Fruit fly (Drosophila melanogaster) whole organism, embryonic: Measurements from ENCODE around the gene CG14667.
A peak's percentile ranks its signal among the peaks of the same experiment; 100 is the strongest.

ENCODE experiments used
- Awh ChIP-seq: fragments of 200-800 bp; sonication (Bioruptor generic); IDR thresholded peaks from 2 replicates; pipeline ENCODE4, ENCODE4 v1.3.6; 2022; ENCODE audit warnings: missing biosample characterization, missing genetic modification characterization
- B-H2 ChIP-seq: fragments of 200-800 bp; sonication (Bioruptor generic); optimal IDR thresholded peaks from 2 replicates; lab custom pipeline; 2018; ENCODE audit warnings: missing biosample characterization, mild to moderate bottlenecking, missing genetic modification characterization
- Bgb ChIP-seq: fragments of 200-800 bp; sonication (Bioruptor generic); IDR thresholded peaks from 2 replicates; pipeline ENCODE4 v1.3.6; 2022; ENCODE audit warnings: missing biosample characterization, missing genetic modification characterization; ENCODE audit not compliant: partially characterized antibody
- CG10274 ChIP-seq: fragments of 200-800 bp; sonication (Bioruptor generic); optimal IDR thresholded peaks from 3 replicates; lab custom pipeline; 2017; ENCODE audit warnings: missing biosample characterization, mild to moderate bottlenecking, missing genetic modification characterization
- CG10321 ChIP-seq: fragments of 200-800 bp; sonication (Bioruptor generic); IDR thresholded peaks from 2 replicates; pipeline ENCODE4 v1.3.6; 2022; ENCODE audit warnings: missing biosample characterization, missing genetic modification characterization
- CG11398 ChIP-seq: fragments of 200-800 bp; sonication (Bioruptor generic); optimal IDR thresholded peaks from 2 replicates; lab custom pipeline; 2016; ENCODE audit warnings: missing biosample characterization, missing genetic modification characterization
- CG12071 ChIP-seq: fragments of 200-800 bp; sonication (Bioruptor generic); optimal IDR thresholded peaks from 3 replicates; lab custom pipeline; 2018; ENCODE audit warnings: missing biosample characterization, mild to moderate bottlenecking, missing genetic modification characterization
- CG12104 ChIP-seq: fragments of 200-800 bp; sonication (Bioruptor generic); optimal IDR thresholded peaks from 3 replicates; lab custom pipeline; 2016; ENCODE audit warnings: missing biosample characterization, missing genetic modification characterization
- CG14667 ChIP-seq: fragments of 200-800 bp; sonication (Bioruptor generic); IDR thresholded peaks from 2 replicates; pipeline ENCODE4 v1.3.6; 2022; ENCODE audit warnings: missing biosample characterization, missing genetic modification characterization
- CG15479 ChIP-seq: fragments of 200-800 bp; sonication (Bioruptor generic); optimal IDR thresholded peaks from 3 replicates; lab custom pipeline; 2019; ENCODE audit warnings: missing biosample characterization, mild to moderate bottlenecking, missing genetic modification characterization, moderate library complexity
- CG17385 ChIP-seq: fragments of 200-800 bp; sonication (Bioruptor generic); optimal IDR thresholded peaks from 3 replicates; lab custom pipeline; 2018; ENCODE audit warnings: missing biosample characterization, mild to moderate bottlenecking, missing genetic modification characterization
- CG17612 ChIP-seq: fragments of 200-800 bp; sonication (Bioruptor generic); IDR thresholded peaks from 2 replicates; pipeline ENCODE4 v1.3.6; 2022; ENCODE audit warnings: missing biosample characterization, missing genetic modification characterization
- CG17912 ChIP-seq: fragments of 200-800 bp; sonication (Bioruptor generic); optimal IDR thresholded peaks from 2 replicates; lab custom pipeline; 2018; ENCODE audit warnings: missing biosample characterization, mild to moderate bottlenecking, missing genetic modification characterization
- CG18262 ChIP-seq: fragments of 200-800 bp; optimal IDR thresholded peaks from 3 replicates; lab custom pipeline; 2019; ENCODE audit warnings: missing biosample characterization, mild to moderate bottlenecking, missing genetic modification characterization, moderate library complexity
- CG3726 ChIP-seq: fragments of 200-800 bp; sonication (Bioruptor generic); IDR thresholded peaks from 3 replicates; pipeline ENCODE4, ENCODE4 v1.3.6; 2022; ENCODE audit warnings: missing biosample characterization, missing genetic modification characterization
- CG4282 ChIP-seq: fragments of 200-800 bp; sonication (Bioruptor generic); optimal IDR thresholded peaks from 2 replicates; lab custom pipeline; 2016; ENCODE audit warnings: missing biosample characterization, missing genetic modification characterization
- CG5953 ChIP-seq: fragments of 200-800 bp; sonication (Bioruptor generic); IDR thresholded peaks from 2 replicates; pipeline ENCODE4 v1.3.6; 2022; ENCODE audit warnings: missing biosample characterization, missing genetic modification characterization
- CG6254 ChIP-seq: fragments of 200-800 bp; sonication (Bioruptor generic); optimal IDR thresholded peaks from 3 replicates; lab custom pipeline; 2017; ENCODE audit warnings: mild to moderate bottlenecking, missing biosample characterization, missing genetic modification reagents, missing genetic modification characterization
- CG6683 ChIP-seq: fragments of 200-800 bp; sonication (Bioruptor generic); optimal IDR thresholded peaks from 2 replicates; lab custom pipeline; 2017; ENCODE audit warnings: missing biosample characterization, mild to moderate bottlenecking, missing genetic modification characterization, missing genetic modification reagents
- CG9797 ChIP-seq: fragments of 200-800 bp; sonication (Bioruptor generic); optimal IDR thresholded peaks from 3 replicates; lab custom pipeline; 2018; ENCODE audit warnings: missing biosample characterization, mild to moderate bottlenecking, missing genetic modification characterization
- CTCF ChIP-seq: fragments of 200-800 bp; sonication (Bioruptor generic); optimal IDR thresholded peaks from 2 replicates; lab custom pipeline; 2017; ENCODE audit warnings: missing biosample characterization, mild to moderate bottlenecking, missing genetic modification characterization, moderate library complexity
- Dll ChIP-seq: fragments of 200-800 bp; sonication (Bioruptor generic); IDR thresholded peaks from 4 replicates; pipeline ENCODE4 v1.3.6; 2022; ENCODE audit warnings: missing biosample characterization, missing genetic modification characterization; ENCODE audit not compliant: partially characterized antibody
- HLH54F ChIP-seq: fragments of 200-800 bp; sonication (Bioruptor generic); optimal IDR thresholded peaks from 3 replicates; lab custom pipeline; 2016; ENCODE audit warnings: missing biosample characterization, missing genetic modification characterization
- Hsf ChIP-seq: fragments of 200-800 bp; sonication (Bioruptor generic); optimal IDR thresholded peaks from 3 replicates; lab custom pipeline; 2016; ENCODE audit warnings: missing biosample characterization, missing genetic modification characterization
- Lhr ChIP-seq: fragments of 200-800 bp; sonication (Bioruptor generic); optimal IDR thresholded peaks from 3 replicates; lab custom pipeline; 2017; ENCODE audit warnings: mild to moderate bottlenecking, missing biosample characterization, missing genetic modification reagents, missing genetic modification characterization
- Mes4 ChIP-seq: fragments of 200-800 bp; sonication (Bioruptor generic); optimal IDR thresholded peaks from 2 replicates; lab custom pipeline; 2016; ENCODE audit warnings: missing biosample characterization, missing genetic modification characterization
- Mrtf ChIP-seq: fragments of 200-800 bp; sonication (Bioruptor generic); IDR thresholded peaks from 3 replicates; pipeline ENCODE4 v1.3.6; 2022; ENCODE audit warnings: missing biosample characterization, missing genetic modification characterization
- Poxn ChIP-seq: fragments of 200-800 bp; sonication (Bioruptor generic); IDR thresholded peaks from 2 replicates; pipeline ENCODE4 v1.3.6; 2022; ENCODE audit warnings: missing biosample characterization, missing genetic modification characterization
- Sry-β ChIP-seq: fragments of 200-800 bp; sonication (Bioruptor generic); optimal IDR thresholded peaks from 2 replicates; lab custom pipeline; 2018; ENCODE audit warnings: missing biosample characterization, mild to moderate bottlenecking, missing genetic modification characterization, moderate library complexity
- Trl ChIP-seq, 3 experiments: fragments of >200 bp in 2 of 3; fragments of 200-800 bp in 1 of 3; sonication (Bioruptor generic) in 1 of 3; optimal IDR thresholded peaks; 2 replicates in 1 of 3; 3 replicates in 2 of 3; lab custom pipeline; 2016 to 2017; ENCODE audit warnings: missing biosample characterization in 1 of 3, missing genetic modification characterization in 1 of 3
- aop ChIP-seq: fragments of 200-800 bp; sonication (Bioruptor generic); IDR thresholded peaks from 2 replicates; pipeline ENCODE4 v1.3.6; 2022; ENCODE audit warnings: missing biosample characterization, missing genetic modification characterization
- ap ChIP-seq: fragments of 200-800 bp; sonication (Bioruptor generic); IDR thresholded peaks from 2 replicates; pipeline ENCODE4 v1.3.6; 2022; ENCODE audit warnings: missing biosample characterization, missing genetic modification characterization
- cas ChIP-seq: fragments of 200-800 bp; sonication (Bioruptor generic); IDR thresholded peaks from 2 replicates; pipeline ENCODE4 v1.3.6; 2022; ENCODE audit warnings: missing biosample characterization, missing genetic modification characterization
- ci ChIP-seq: fragments of 200-800 bp; sonication (Bioruptor generic); IDR thresholded peaks from 3 replicates; pipeline ENCODE4 v1.3.6; 2022; ENCODE audit warnings: missing biosample characterization, missing genetic modification characterization
- crol ChIP-seq: fragments of 200-800 bp; sonication (Bioruptor generic); IDR thresholded peaks from 2 replicates; pipeline ENCODE4 v1.3.6; 2022; ENCODE audit warnings: missing biosample characterization, missing genetic modification characterization
- cwo ChIP-seq: fragments of 200-800 bp; sonication (Bioruptor generic); optimal IDR thresholded peaks from 3 replicates; lab custom pipeline; 2017; ENCODE audit warnings: missing biosample characterization, missing genetic modification characterization, mild to moderate bottlenecking, moderate library complexity, missing genetic modification reagents
- dmrt99B ChIP-seq: fragments of 200-800 bp; sonication (Bioruptor generic); optimal IDR thresholded peaks from 2 replicates; lab custom pipeline; 2018; ENCODE audit warnings: missing biosample characterization, mild to moderate bottlenecking, missing genetic modification characterization, moderate library complexity
- grn ChIP-seq: fragments of 200-800 bp; sonication (Bioruptor generic); optimal IDR thresholded peaks from 3 replicates; lab custom pipeline; 2017; ENCODE audit warnings: missing biosample characterization, missing genetic modification characterization
- jigr1 ChIP-seq: fragments of 200-800 bp; sonication (Bioruptor generic); IDR thresholded peaks from 3 replicates; pipeline ENCODE4 v1.3.6; 2022; ENCODE audit warnings: missing biosample characterization, missing genetic modification characterization
- mam ChIP-seq: fragments of 200-800 bp; sonication (Bioruptor generic); optimal IDR thresholded peaks from 3 replicates; lab custom pipeline; 2016; ENCODE audit warnings: missing biosample characterization, missing genetic modification characterization
- nom ChIP-seq: fragments of 200-800 bp; sonication (Bioruptor generic); optimal IDR thresholded peaks from 2 replicates; lab custom pipeline; 2017; ENCODE audit warnings: missing biosample characterization, missing genetic modification characterization, mild to moderate bottlenecking, moderate library complexity, missing genetic modification reagents
- prd ChIP-seq, 3 experiments: fragments of >200 bp in 2 of 3; fragments of 200-800 bp in 1 of 3; sonication (Bioruptor generic) in 1 of 3; optimal IDR thresholded peaks in 2 of 3; IDR thresholded peaks in 1 of 3; 2 replicates in 2 of 3; 3 replicates in 1 of 3; pipeline versions ENCODE4 v1.3.6 to Lab custom; 2017 to 2022; ENCODE audit warnings: missing biosample characterization in 1 of 3, missing genetic modification characterization in 1 of 3
- psq ChIP-seq: fragments of 200-800 bp; sonication (Bioruptor generic); optimal IDR thresholded peaks from 2 replicates; lab custom pipeline; 2017; ENCODE audit warnings: missing biosample characterization, missing genetic modification characterization
- ro ChIP-seq: fragments of 200-800 bp; sonication (Bioruptor generic); IDR thresholded peaks from 2 replicates; pipeline ENCODE4 v1.3.6; 2022; ENCODE audit warnings: missing biosample characterization, missing genetic modification characterization
- sim ChIP-seq: fragments of 200-800 bp; sonication (Bioruptor generic); IDR thresholded peaks from 2 replicates; pipeline ENCODE4 v1.3.6; 2022; ENCODE audit warnings: missing biosample characterization, missing genetic modification characterization
- sisA ChIP-seq: fragments of 200-800 bp; sonication (Bioruptor generic); IDR thresholded peaks from 2 replicates; pipeline ENCODE4 v1.3.6; 2022; ENCODE audit warnings: missing biosample characterization, missing genetic modification characterization
- tap ChIP-seq: fragments of 200-800 bp; optimal IDR thresholded peaks from 3 replicates; lab custom pipeline; 2019; ENCODE audit warnings: missing biosample characterization, mild to moderate bottlenecking, missing genetic modification characterization, moderate library complexity
- tin ChIP-seq: fragments of 200-800 bp; sonication (Bioruptor generic); optimal IDR thresholded peaks from 3 replicates; lab custom pipeline; 2016; ENCODE audit warnings: missing biosample characterization, missing genetic modification characterization
- toy ChIP-seq: fragments of 200-800 bp; sonication (Bioruptor generic); IDR thresholded peaks from 2 replicates; pipeline ENCODE4 v1.3.6; 2022; ENCODE audit warnings: missing biosample characterization, missing genetic modification characterization
- tx ChIP-seq: fragments of 200-800 bp; sonication (Bioruptor generic); optimal IDR thresholded peaks from 2 replicates; lab custom pipeline; 2016; ENCODE audit warnings: missing biosample characterization, missing genetic modification characterization

Gene CG14667

dm6 chr3R:5361681-5362319 lies 13.0 kb upstream of the CG14667 start (continued):
- no peak for TF ChIP-seq CG17912 (GFP tag; lab: Kevin White, UChicago)
- TF ChIP-seq CG10274: peak; percentile 29
- TF ChIP-seq nom (GFP tag; lab: Kevin White, UChicago): peak; percentile 54
- TF ChIP-seq Dll (GFP tag; lab: Robert Waterston, UW): no peak
- TF ChIP-seq CG12104 (GFP tag; lab: Kevin White, UChicago): peak; percentile 18
- TF ChIP-seq dmrt99B (tag; lab: Kevin White, UChicago): peak; percentile 88
- no peak for TF ChIP-seq CG9797 (GFP tag; lab: Kevin White, UChicago)
- TF ChIP-seq mam (GFP tag; lab: Kevin White, UChicago): peak; percentile 90
- TF ChIP-seq CG6683: peak; percentile 48
- peak; percentile 81 for TF ChIP-seq tx (GFP tag; lab: Kevin White, UChicago)
- TF ChIP-seq CG11398 (GFP tag; lab: Kevin White, UChicago): peak; percentile 54
- TF ChIP-seq tin (GFP tag; lab: Kevin White, UChicago): peak; percentile 83
- TF ChIP-seq CG5953 (GFP tag; lab: Robert Waterston, UW): peak; percentile 71
- TF ChIP-seq toy (GFP tag; lab: Robert Waterston, UW): peak; percentile 64; the same call in 1 of the 2 replicates
- peak; percentile 70 for TF ChIP-seq Awh (GFP tag; lab: Robert Waterston, UW)
- peak; percentile 44 for TF ChIP-seq CG4282 (GFP tag; lab: Kevin White, UChicago)
- peak; percentile 81 for TF ChIP-seq sisA (GFP tag; lab: Robert Waterston, UW)
- peak; percentile 81 for TF ChIP-seq CG18262 (tag; lab: Kevin White, UChicago)
- TF ChIP-seq crol: no peak
- no peak for TF ChIP-seq B-H2
- TF ChIP-seq Hsf (GFP tag; lab: Kevin White, UChicago): peak; percentile 75
- peak; percentile 65 for TF ChIP-seq cas (GFP tag; lab: Robert Waterston, UW)
- peak; percentile 80 for TF ChIP-seq ap (GFP tag; lab: Robert Waterston, UW)
- TF ChIP-seq CG17385: peak; percentile 74
- TF ChIP-seq CTCF (GFP tag; lab: Kevin White, UChicago): no peak
- peak; percentile 31; the same call in 1 of the 3 replicates for TF ChIP-seq jigr1 (GFP tag; lab: Robert Waterston, UW)
- peak; percentile 85 for TF ChIP-seq Mrtf (GFP tag; lab: Robert Waterston, UW)
- TF ChIP-seq CG14667 (GFP tag; lab: Robert Waterston, UW): peak; percentile 68; the same call in 1 of the 2 replicates
- TF ChIP-seq CG3726: peak; percentile 79; the same call in 1 of the 3 replicates
- TF ChIP-seq Trl (optimal IDR thresholded peaks at IDR 0.05; lab: Kevin White, UChicago): no peak
- TF ChIP-seq Trl (GFP tag; optimal IDR thresholded peaks at IDR 0.05; lab: Kevin White, UChicago): peak; percentile 81
- TF ChIP-seq CG10321 (GFP tag; lab: Robert Waterston, UW): peak; percentile 45; the same call in 1 of the 2 replicates
- peak; percentile 82 for TF ChIP-seq HLH54F
- TF ChIP-seq CG15479 (GFP tag; lab: Kevin White, UChicago): no peak
- TF ChIP-seq CG12071 (GFP tag; lab: Kevin White, UChicago): peak; percentile 84
- peak; percentile 15 for TF ChIP-seq Lhr (GFP tag; lab: Kevin White, UChicago)
- TF ChIP-seq ci: peak; percentile 92
- 0 out of 2 replicates have a peak, but pooled peaks have one; percentile 15 for TF ChIP-seq aop
- TF ChIP-seq psq (GFP tag; lab: Kevin White, UChicago): peak; percentile 41
- no peak for TF ChIP-seq Bgb (GFP tag; lab: Robert Waterston, UW)
- TF ChIP-seq Poxn (GFP tag; lab: Robert Waterston, UW): no peak
- TF ChIP-seq grn (GFP tag; lab: Kevin White, UChicago): no peak
- TF ChIP-seq tap (tag; lab: Kevin White, UChicago): peak; percentile 83
- peak; percentile 51; the same call in 1 of the 2 replicates for TF ChIP-seq sim
- peak; percentile 38 for TF ChIP-seq Mes4 (GFP tag; lab: Kevin White, UChicago)
- no peak for TF ChIP-seq prd (optimal IDR thresholded peaks at IDR 0.05; lab: Kevin White, UChicago)
- TF ChIP-seq prd (GFP tag; IDR thresholded peaks at IDR 0.05; lab: Robert Waterston, UW): peak; percentile 89
- TF ChIP-seq ro (GFP tag; lab: Robert Waterston, UW): peak; percentile 56; the same call in 1 of the 2 replicates
- peak; percentile 69 for TF ChIP-seq CG17612 (GFP tag; lab: Robert Waterston, UW)
- TF ChIP-seq CG6254 (GFP tag; lab: Kevin White, UChicago): no peak
- TF ChIP-seq Sry-β: no peak
- peak; percentile 82 for TF ChIP-seq cwo
